Worm (Caenorhabditis elegans): ENCODE results near the gene eif-3.L.

ce11 chrII:5646942-5647341 is 24.7 kb upstream of the eif-3.L start, which contains the start of gene F59E12.9:
- TF ChIP-seq nhr-12 (tag; optimal IDR thresholded peaks at IDR 0.05) (no peak), mab-5 (tag; optimal IDR thresholded peaks at IDR 0.05) (no peak), elt-3 (tag; optimal IDR thresholded peaks at IDR 0.05) (no peak), hlh-1 (tag; optimal IDR thresholded peaks at IDR 0.05) (no peak), nhr-28 (tag; optimal IDR thresholded peaks at IDR 0.05) (no peak), pha-4 (tag; optimal IDR thresholded peaks at IDR 0.05) (no peak), sptf-1 (tag; optimal IDR thresholded peaks at IDR 0.05) (no peak), mls-2 (tag; optimal IDR thresholded peaks at IDR 0.05) (no peak), ztf-11 (tag; optimal IDR thresholded peaks at IDR 0.05) (no peak)
